Worm (Caenorhabditis elegans): ENCODE data around the gene T13C5.7.

The T13C5.7 gene

DNA sequence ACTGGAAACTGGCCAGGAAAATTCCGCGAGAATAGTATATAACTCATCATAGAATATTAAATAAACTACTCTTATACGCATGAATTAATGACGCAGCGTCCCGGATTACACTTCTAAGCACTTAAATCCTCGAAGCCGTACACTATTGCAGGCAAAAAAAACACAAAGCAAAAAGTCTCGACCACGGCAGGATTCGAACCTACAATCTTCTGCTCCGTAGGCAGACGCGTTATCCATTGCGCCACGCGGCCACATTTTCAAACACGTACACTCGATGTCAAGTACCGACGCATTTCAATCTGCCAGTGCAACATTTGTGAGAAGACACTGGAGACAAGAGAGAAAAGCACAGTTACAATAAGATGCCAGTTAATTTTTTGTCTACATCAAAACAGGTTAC is 39.5 kb downstream of the T13C5.7 start (continued):
- TF ChIP-seq ceh-45 (GFP tag; IDR thresholded peaks at IDR 0.05) (peak; percentile 53; the same call in 1 of the 2 replicates), T23F11.4 (GFP tag; optimal IDR thresholded peaks at IDR 0.05) (peak; percentile 53), ahr-1 (tag; optimal IDR thresholded peaks at IDR 0.05) (no peak), unc-42 (tag; optimal IDR thresholded peaks at IDR 0.05) (no peak), ztf-16 (tag; optimal IDR thresholded peaks at IDR 0.05) (peak; percentile 22), F13H6.1 (tag; optimal IDR thresholded peaks at IDR 0.05) (peak; percentile 13), che-1 (tag; optimal IDR thresholded peaks at IDR 0.05) (peak; percentile 62), ttx-3 (tag; optimal IDR thresholded peaks at IDR 0.05) (peak; percentile 22), nhr-11 (tag; optimal IDR thresholded peaks at IDR 0.05) (no peak)

DNA sequence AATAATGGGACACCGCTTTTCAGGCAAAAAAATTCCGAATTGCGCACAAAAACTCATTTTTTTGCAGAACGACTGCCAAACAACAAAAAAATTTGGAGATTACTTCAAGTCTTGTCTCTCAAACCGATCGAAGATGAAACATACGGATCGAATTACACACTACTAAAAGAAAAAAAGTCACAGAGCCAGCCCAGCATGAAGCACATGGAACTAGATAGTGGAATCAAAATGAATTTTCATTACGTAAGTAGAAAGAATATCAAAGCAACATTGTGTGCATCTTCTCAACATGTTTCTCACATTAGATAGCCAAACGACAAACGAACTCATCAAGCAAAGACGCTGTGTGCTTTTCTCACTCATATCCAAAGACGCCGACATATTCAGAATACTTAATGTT is 40.7 kb downstream of the T13C5.7 start:
- TF ChIP-seq ceh-34 (tag; optimal IDR thresholded peaks at IDR 0.05), result no peak
- TF ChIP-seq pax-1 (tag; optimal IDR thresholded peaks at IDR 0.05), result no peak
- TF ChIP-seq fkh-6 (tag; optimal IDR thresholded peaks at IDR 0.05), result no peak
- TF ChIP-seq ceh-14 (tag; optimal IDR thresholded peaks at IDR 0.05), result no peak
- TF ChIP-seq sdc-2 (tag; optimal IDR thresholded peaks at IDR 0.05), result no peak
- no peak for TF ChIP-seq C08G9.2 (tag; optimal IDR thresholded peaks at IDR 0.05)
- no peak for TF ChIP-seq K02D7.2 (tag; optimal IDR thresholded peaks at IDR 0.05)
- TF ChIP-seq nhr-232 (tag; optimal IDR thresholded peaks at IDR 0.05), result no peak
- no peak for TF ChIP-seq Y22D7AL.16 (tag; optimal IDR thresholded peaks at IDR 0.05)
- TF ChIP-seq ceh-18 (tag; optimal IDR thresholded peaks at IDR 0.05), result no peak
- no peak for TF ChIP-seq elt-2 (tag; optimal IDR thresholded peaks at IDR 0.05)

DNA sequence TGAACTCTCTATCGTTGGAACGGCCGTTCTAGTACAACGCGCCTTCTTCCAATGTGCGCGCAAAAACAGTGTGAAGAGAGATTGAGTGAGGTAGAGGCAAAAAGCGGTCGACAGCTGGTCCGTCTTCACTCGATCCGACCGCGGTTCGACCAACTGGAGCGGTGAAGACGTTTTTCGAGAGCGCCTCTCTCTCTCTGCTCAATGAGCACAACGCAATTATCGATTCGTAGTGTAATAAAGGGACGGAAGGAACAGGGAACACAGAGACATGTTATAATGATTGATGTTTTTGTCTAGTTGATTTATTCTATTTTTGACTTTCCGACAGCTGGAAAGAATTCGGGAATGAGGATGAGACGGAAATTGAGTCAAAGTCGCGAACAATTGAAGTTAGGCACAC is 44.4 kb downstream of the T13C5.7 start:
- TF ChIP-seq hlh-8 (tag; optimal IDR thresholded peaks at IDR 0.05) (peak; percentile 7), unc-55 (GFP tag; optimal IDR thresholded peaks at IDR 0.05) (peak; percentile 95), sdc-2 (tag; optimal IDR thresholded peaks at IDR 0.05) (peak; percentile 6), che-1 (tag; optimal IDR thresholded peaks at IDR 0.05) (no peak), K09A11.1 (tag; optimal IDR thresholded peaks at IDR 0.05; ENCODE audit: insufficient read depth) (no peak), rnt-1 (tag; optimal IDR thresholded peaks at IDR 0.05) (peak; percentile 11), ceh-18 (tag; optimal IDR thresholded peaks at IDR 0.05) (no peak)

DNA sequence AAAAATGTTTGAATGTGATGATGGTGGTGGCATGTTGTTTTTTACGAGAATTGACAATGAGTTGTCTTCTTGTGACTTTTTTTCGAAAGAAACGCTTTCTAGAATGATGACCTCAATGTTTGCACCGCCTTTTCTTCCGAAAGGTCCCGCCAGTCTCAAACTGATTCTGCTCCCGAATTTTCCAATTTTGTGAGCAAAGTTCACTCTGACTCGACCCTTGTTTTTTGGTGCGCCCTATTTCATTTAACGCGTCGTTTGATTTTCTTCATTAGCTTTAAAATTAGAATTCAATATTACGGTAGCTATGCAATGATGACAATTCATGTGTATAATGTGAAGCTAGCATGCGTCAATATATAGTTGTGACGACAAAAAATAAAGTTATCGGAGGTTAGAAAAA is 50.3 kb downstream of the T13C5.7 start, which contains the start of gene lite-1:
TSS of gene lite-1 (minus strand) at position 101 of the 400 bp plus-strand sequence.
- no peak for TF ChIP-seq lim-6 (tag; optimal IDR thresholded peaks at IDR 0.05)
- TF ChIP-seq nhr-232 (tag; optimal IDR thresholded peaks at IDR 0.05), result no peak
- TF ChIP-seq eyg-1 (tag; optimal IDR thresholded peaks at IDR 0.05), result no peak
- TF ChIP-seq ceh-19 (GFP tag; optimal IDR thresholded peaks at IDR 0.05), result no peak
